Fruit fly (Drosophila melanogaster): ENCODE measurements around the gene PIG-U.

DNA sequence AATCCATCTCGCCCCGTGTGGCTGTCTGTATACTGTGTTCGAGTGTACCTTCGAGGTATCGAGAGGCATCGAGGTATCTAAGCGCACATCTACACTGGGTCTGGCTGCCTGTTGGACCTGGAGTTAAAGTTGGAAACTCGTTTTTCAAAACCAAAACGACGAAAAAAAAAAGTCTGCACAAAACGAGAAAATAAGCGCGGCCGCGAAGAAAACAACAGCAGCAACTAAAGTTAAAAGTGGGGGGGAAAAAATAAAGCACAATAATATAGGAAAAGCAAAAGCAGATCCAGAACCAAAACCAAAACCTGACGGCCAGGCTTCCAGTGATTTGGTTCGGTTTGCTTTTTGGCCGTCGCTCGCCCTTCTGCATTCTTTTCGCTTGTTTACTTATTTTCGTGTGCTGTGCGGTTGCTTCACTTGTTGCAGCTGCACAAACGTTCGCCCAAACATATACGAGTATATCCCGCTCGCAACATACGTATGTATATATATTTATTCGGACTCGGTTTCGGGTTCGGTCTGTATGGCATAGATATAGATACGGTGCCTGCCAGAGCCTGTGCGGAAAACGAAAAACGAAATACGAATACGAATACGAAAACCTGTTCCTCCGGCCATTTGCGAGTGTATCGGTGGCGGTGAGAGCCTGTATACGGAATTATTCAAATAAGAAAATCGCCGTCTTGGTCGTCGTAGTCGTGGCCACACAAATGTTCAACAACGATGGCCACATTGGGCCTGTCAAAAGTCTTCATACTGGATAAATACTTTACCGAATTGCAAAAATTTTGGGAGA is 35.8 kb upstream of the PIG-U start:
- TF ChIP-seq CG32006 (GFP tag; optimal IDR thresholded peaks at IDR 0.05) (no peak), CG16779 (tag; optimal IDR thresholded peaks at IDR 0.05) (peak; percentile 91), Eip93F (GFP tag; optimal IDR thresholded peaks at IDR 0.05) (peak; percentile 22)

Measured in whole organism, prepupa.